Fruit fly (Drosophila melanogaster) whole organism, adult: ENCODE results near the gene CG13358.

Experiments
- CG14711 ChIP-seq: fragments of 200-800 bp; sonication (Bioruptor generic); optimal IDR thresholded peaks from 2 replicates; lab custom pipeline; 2018; ENCODE audit warnings: missing biosample characterization, mild to moderate bottlenecking, missing genetic modification characterization, moderate library complexity
- CG33017 ChIP-seq: fragments of 200-800 bp; sonication (Bioruptor generic); optimal IDR thresholded peaks from 2 replicates; lab custom pipeline; 2018; ENCODE audit warnings: missing biosample characterization, mild to moderate bottlenecking, missing genetic modification characterization, moderate library complexity
- CG5204 ChIP-seq: fragments of 200-800 bp; sonication (Bioruptor generic); optimal IDR thresholded peaks from 2 replicates; lab custom pipeline; 2016; ENCODE audit warnings: missing biosample characterization, missing genetic modification characterization
- CG7045 ChIP-seq: fragments of 200-800 bp; sonication (Bioruptor generic); optimal IDR thresholded peaks from 2 replicates; lab custom pipeline; 2017; ENCODE audit warnings: missing biosample characterization, mild to moderate bottlenecking, missing genetic modification characterization
- Clk ChIP-seq: fragments of 200-800 bp; sonication (Bioruptor generic); optimal IDR thresholded peaks from 2 replicates; lab custom pipeline; 2017; ENCODE audit warnings: missing biosample characterization, missing genetic modification characterization
- Mnt ChIP-seq: fragments of 200-800 bp; sonication (Bioruptor generic); optimal IDR thresholded peaks from 2 replicates; lab custom pipeline; 2016; ENCODE audit warnings: missing biosample characterization, mild to moderate bottlenecking, missing genetic modification characterization
- tj ChIP-seq: fragments of 200-800 bp; sonication (Bioruptor generic); optimal IDR thresholded peaks from 3 replicates; lab custom pipeline; 2017; ENCODE audit warnings: missing biosample characterization, mild to moderate bottlenecking, missing genetic modification characterization, moderate library complexity

- TF ChIP-seq tj (GFP tag; lab: Kevin White, UChicago) (no peak), Mnt (GFP tag; lab: Kevin White, UChicago) (no peak), Clk (GFP tag; lab: Kevin White, UChicago) (no peak), CG14711 (tag; lab: Kevin White, UChicago) (no peak), CG7045 (GFP tag; lab: Kevin White, UChicago) (no peak), CG33017 (tag; lab: Kevin White, UChicago) (no peak), CG5204 (GFP tag; lab: Kevin White, UChicago) (no peak)
Measured at dm6 chrX:847057-847456, 42.3 kb upstream of the CG13358 start, which contains the start of gene CG3713.
